Worm (Caenorhabditis elegans) whole organism, L4/young adult: ENCODE data around the gene cyp-33A1.

Source experiments
- W03F9.2 ChIP-seq: fragments of 150-350 bp; optimal IDR thresholded peaks from 2 replicates; lab custom pipeline; 2014; ENCODE audit warnings: missing biosample characterization, missing genetic modification characterization
- dao-5 ChIP-seq: sonication (generic microtip); optimal IDR thresholded peaks from 2 replicates; lab custom pipeline; 2016; ENCODE audit warnings: missing genotype, missing genetic modification characterization, moderate library complexity, missing compliant biosample characterization
- him-1 ChIP-seq: sonication (generic microtip); optimal IDR thresholded peaks from 2 replicates; lab custom pipeline; 2016; ENCODE audit warnings: missing genotype, missing genetic modification reagents, missing genetic modification characterization, missing compliant biosample characterization

The cyp-33A1 gene

ce11 chrV:7696842-7697241, 15.6 kb upstream of the cyp-33A1 start, which contains the start of gene ZK105.3:
Gene ZK105.3, plus strand, starts transcription at chrV:7697142.
- TF ChIP-seq dao-5 (no peak), W03F9.2 (tag; lab: Kevin White, UChicago) (no peak), him-1 (tag; lab: Kevin White, UChicago) (no peak)

DNA sequence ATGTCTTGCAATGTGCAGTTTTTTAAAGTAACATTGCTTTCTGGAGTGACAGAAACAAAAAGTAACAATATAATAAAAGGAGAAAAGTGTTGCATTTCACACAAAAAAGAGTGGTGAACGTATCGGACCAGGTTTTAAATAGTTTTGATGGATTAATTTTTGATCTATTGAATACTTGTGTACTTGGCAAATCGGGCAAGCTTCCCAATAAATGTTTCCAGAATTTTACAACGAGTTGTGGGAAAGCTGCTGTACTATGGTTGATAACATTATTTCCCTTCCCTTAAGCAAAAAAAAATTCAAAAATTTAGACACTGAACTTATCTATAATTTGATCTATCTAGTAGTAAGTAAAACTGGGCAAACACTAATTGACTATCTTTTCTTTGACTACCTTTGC, 12.1 kb upstream of the cyp-33A1 start, which contains the start of gene C12D5.10:
C12D5.10 (minus strand) TSS at position 101 of the 400 bp plus-strand sequence.
- no peak for TF ChIP-seq him-1 (tag; lab: Kevin White, UChicago)
- no peak for TF ChIP-seq W03F9.2 (tag; lab: Kevin White, UChicago)
- TF ChIP-seq dao-5 = no peak

ce11 chrV:7690637-7691036, 9.4 kb upstream of the cyp-33A1 start:
- no peak for TF ChIP-seq dao-5
- no peak for TF ChIP-seq him-1 (tag; lab: Kevin White, UChicago)
- no peak for TF ChIP-seq W03F9.2 (tag; lab: Kevin White, UChicago)

DNA sequence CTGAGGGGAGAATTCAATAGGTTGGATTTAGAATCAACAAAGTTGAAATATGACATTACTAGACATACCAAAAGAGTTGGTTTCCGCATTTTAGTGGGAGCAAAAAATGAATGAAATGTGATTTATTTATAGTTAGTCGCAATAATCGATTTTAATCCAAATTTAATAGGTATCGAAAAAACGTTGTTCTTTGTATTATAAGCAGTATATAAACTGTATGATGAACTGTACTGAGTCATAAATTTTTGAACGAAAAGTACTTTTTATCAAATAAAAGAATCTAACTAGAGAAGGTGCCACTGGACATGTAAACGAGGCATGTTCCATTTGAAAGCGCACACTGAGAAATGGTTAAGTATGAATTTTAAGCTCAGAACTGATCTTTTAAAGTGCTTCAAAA, 8.6 kb upstream of the cyp-33A1 start, which contains the start of gene C12D5.9:
C12D5.9 (minus strand) TSS at position 101 of the 400 bp plus-strand sequence.
- no peak for TF ChIP-seq W03F9.2 (tag; lab: Kevin White, UChicago)
- TF ChIP-seq him-1 (tag; lab: Kevin White, UChicago) = no peak
- TF ChIP-seq dao-5 = no peak

- TF ChIP-seq W03F9.2 (tag; lab: Kevin White, UChicago) = no peak
These were observed 4.9 kb upstream of the cyp-33A1 start, which contains the start of the genes nhr-94 and nhr-152 for ce11 chrV:7686189-7686588. Gene nhr-94, minus strand, starts transcription at chrV:7686335. Gene nhr-152, plus strand, starts transcription at chrV:7686350.

- TF ChIP-seq him-1 (tag; lab: Kevin White, UChicago) = no peak
- TF ChIP-seq dao-5 = no peak
- no peak for TF ChIP-seq W03F9.2 (tag; lab: Kevin White, UChicago)
These were observed 2.8 kb upstream of the cyp-33A1 start, which contains the start of gene sre-11 for ce11 chrV:7683907-7684655. Gene sre-11, minus strand, starts transcription at chrV:7683957.

ce11 chrV:7675904-7676303, 5.4 kb downstream of the cyp-33A1 start, which contains the start of gene C12D5.3:
Gene C12D5.3, plus strand, starts transcription at chrV:7676204.
- no peak for TF ChIP-seq him-1 (tag; lab: Kevin White, UChicago)
- no peak for TF ChIP-seq dao-5
- TF ChIP-seq W03F9.2 (tag; lab: Kevin White, UChicago) = no peak

- TF ChIP-seq him-1 (tag; lab: Kevin White, UChicago) (no peak), dao-5 (no peak), W03F9.2 (tag; lab: Kevin White, UChicago) (no peak)
These were observed 9.0 kb downstream of the cyp-33A1 start, which contains the start of gene C12D5.4 for ce11 chrV:7672258-7672657. Gene C12D5.4, plus strand, starts transcription at chrV:7672558.

DNA sequence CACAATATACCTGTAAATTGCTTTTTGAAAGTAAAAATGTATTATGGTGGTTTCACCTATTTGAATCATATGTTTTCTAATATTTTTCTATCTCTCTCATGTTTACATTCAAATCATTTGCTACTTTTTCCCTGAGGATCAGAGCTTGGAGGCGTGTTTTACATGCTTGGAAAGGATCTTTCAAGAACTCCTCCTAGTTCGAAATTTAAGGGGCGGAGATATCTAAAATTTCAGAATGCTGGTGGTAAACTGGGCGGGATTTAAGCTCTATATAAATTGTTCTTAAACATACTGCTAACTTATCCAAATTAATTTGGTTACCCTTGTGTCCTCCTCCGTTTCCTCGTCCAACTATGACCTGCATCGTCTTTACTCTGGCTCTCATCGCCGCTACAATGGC, 13.3 kb downstream of the cyp-33A1 start, which contains the start of gene C12D5.5:
C12D5.5 (plus strand) TSS at position 301 of the 400 bp plus-strand sequence.
- TF ChIP-seq him-1 (tag; lab: Kevin White, UChicago) (no peak), dao-5 (no peak), W03F9.2 (tag; lab: Kevin White, UChicago) (no peak)

- TF ChIP-seq W03F9.2 (tag; lab: Kevin White, UChicago) (no peak), him-1 (tag; lab: Kevin White, UChicago) (no peak), dao-5 (no peak)
These were observed 27.7 kb downstream of the cyp-33A1 start, which contains the start of gene srh-200 for ce11 chrV:7653567-7653966. Gene srh-200, minus strand, starts transcription at chrV:7653667.

DNA sequence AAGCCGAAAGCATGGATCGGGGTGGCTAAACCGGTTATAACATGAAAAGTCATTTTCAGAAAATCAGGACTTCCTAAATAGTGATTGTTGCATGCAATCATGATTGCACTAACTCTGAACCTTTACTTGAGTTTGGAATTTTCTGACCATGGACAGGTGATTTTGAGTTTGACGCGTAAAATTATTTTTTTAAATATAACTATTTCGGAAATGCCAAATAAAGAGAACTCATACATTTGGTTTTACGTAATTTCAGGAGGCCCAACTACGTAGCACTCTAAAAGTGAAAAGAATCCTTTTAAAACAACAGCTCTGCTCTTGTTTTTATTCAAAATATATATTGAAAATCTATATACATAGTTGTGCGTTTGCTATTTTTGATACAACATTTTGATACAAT, 29.5 kb downstream of the cyp-33A1 start, which contains the start of gene srh-234:
srh-234 (minus strand) TSS at position 101 of the 400 bp plus-strand sequence.
- TF ChIP-seq W03F9.2 (tag; lab: Kevin White, UChicago) = no peak
- no peak for TF ChIP-seq dao-5
- no peak for TF ChIP-seq him-1 (tag; lab: Kevin White, UChicago)

DNA sequence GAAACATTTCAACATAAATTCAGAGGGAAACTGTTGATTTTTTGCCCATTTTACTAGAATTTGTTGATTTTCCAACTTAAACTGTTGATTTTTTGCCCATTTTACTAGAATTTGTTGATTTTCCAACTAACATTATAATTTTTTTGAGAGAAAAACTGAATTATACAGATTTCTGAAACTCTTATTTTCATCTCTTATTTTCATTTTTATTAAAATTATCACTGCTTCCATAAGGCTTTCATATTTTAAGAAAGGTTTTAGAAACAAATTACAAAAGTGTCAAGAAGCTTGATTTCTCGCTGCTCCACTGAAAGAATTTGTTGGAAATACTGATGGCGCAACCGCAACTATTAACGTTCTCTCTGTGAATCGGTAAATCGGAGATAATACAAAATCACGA, 31.3 kb downstream of the cyp-33A1 start:
- TF ChIP-seq W03F9.2 (tag; lab: Kevin White, UChicago) = no peak
- TF ChIP-seq dao-5 = no peak
- no peak for TF ChIP-seq him-1 (tag; lab: Kevin White, UChicago)

ce11 chrV:7647147-7647546, 34.1 kb downstream of the cyp-33A1 start:
- TF ChIP-seq dao-5 = no peak
- no peak for TF ChIP-seq him-1 (tag; lab: Kevin White, UChicago)
- no peak for TF ChIP-seq W03F9.2 (tag; lab: Kevin White, UChicago)

DNA sequence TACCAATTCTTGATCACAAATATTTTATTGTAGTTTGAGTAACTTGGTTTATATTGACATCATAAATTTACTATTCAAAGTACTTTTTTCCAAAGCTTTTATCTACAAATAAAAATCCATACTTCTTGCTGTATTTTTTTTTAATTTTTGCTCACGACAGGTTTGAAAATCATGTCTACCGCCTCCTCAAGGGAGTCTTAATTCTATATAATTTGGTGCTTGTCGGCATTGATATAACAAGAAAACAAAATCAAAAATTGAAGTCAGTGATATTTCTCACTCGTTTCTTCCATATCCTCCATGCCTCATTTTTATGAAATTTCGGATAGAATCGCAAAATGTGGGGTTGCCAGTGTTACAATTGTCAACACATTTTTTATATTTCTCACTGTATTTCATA, 35.8 kb downstream of the cyp-33A1 start, which contains the start of gene str-47:
str-47 (plus strand) TSS at position 301 of the 400 bp plus-strand sequence.
- TF ChIP-seq W03F9.2 (tag; lab: Kevin White, UChicago) = no peak
- TF ChIP-seq dao-5 = no peak
- TF ChIP-seq him-1 (tag; lab: Kevin White, UChicago) = no peak
